Fruit fly (Drosophila melanogaster): ENCODE results near the gene et.

dm6 chrX:19665684-19666141 is 10.0 kb downstream of the et start:
- TF ChIP-seq EcR (GFP tag; optimal IDR thresholded peaks at IDR 0.05) (no peak), psq (optimal IDR thresholded peaks at IDR 0.05) (no peak)
